Worm (Caenorhabditis elegans) whole organism, young adult: ENCODE results near the gene srbc-40.

ENCODE experiments used
- B0019.2 ChIP-seq: fragments of 200-800 bp; sonication (Bioruptor generic); conservative IDR thresholded peaks from 2 replicates; pipeline ENCODE4 v1.3.6; 2022; ENCODE audit warnings: missing genetic modification reagents, missing genetic modification characterization, missing compliant biosample characterization
- B0035.1 ChIP-seq: sonication (generic microtip); optimal IDR thresholded peaks from 2 replicates; lab custom pipeline; 2016; ENCODE audit warnings: missing genetic modification characterization, mild to moderate bottlenecking, missing compliant biosample characterization, missing genotype, missing genetic modification reagents
- F10E7.11 ChIP-seq: sonication (generic microtip); optimal IDR thresholded peaks from 2 replicates; lab custom pipeline; 2017; ENCODE audit warnings: mild to moderate bottlenecking, missing genetic modification characterization, moderate library complexity, missing compliant biosample characterization
- F49E8.2 ChIP-seq: sonication (generic microtip); optimal IDR thresholded peaks from 3 replicates; lab custom pipeline; 2017; ENCODE audit warnings: missing genetic modification characterization, mild to moderate bottlenecking, missing compliant biosample characterization, antibody characterized with exemption, moderate library complexity; ENCODE audit not compliant: insufficient read depth
- F57A8.1 ChIP-seq: fragments of 200-800 bp; sonication (Bioruptor generic); optimal IDR thresholded peaks from 2 replicates; lab custom pipeline; 2018; ENCODE audit warnings: mild to moderate bottlenecking, missing genetic modification characterization, moderate library complexity, missing compliant biosample characterization
- F57C9.4 ChIP-seq: sonication (generic microtip); optimal IDR thresholded peaks from 2 replicates; lab custom pipeline; 2017; ENCODE audit warnings: mild to moderate bottlenecking, missing genetic modification characterization, missing compliant biosample characterization
- K11D2.4 ChIP-seq: fragments of 200-800 bp; sonication (Bioruptor generic); IDR thresholded peaks from 2 replicates; pipeline ENCODE4 v1.3.6; 2022; ENCODE audit warnings: missing genetic modification reagents, missing genetic modification characterization, missing compliant biosample characterization
- ZK185.1 ChIP-seq: sonication (generic microtip); optimal IDR thresholded peaks from 2 replicates; lab custom pipeline; 2016; ENCODE audit warnings: mild to moderate bottlenecking, missing genetic modification characterization, missing compliant biosample characterization; ENCODE audit not compliant: poor library complexity, severe bottlenecking
- akir-1 ChIP-seq: fragments of 200-800 bp; sonication (Bioruptor generic); optimal IDR thresholded peaks from 2 replicates; lab custom pipeline; 2018; ENCODE audit warnings: mild to moderate bottlenecking, missing genetic modification characterization, moderate library complexity, missing compliant biosample characterization
- aptf-3 ChIP-seq: fragments of 200-800 bp; sonication (Bioruptor generic); IDR thresholded peaks from 2 replicates; pipeline ENCODE4 v1.3.6; 2022; ENCODE audit warnings: missing genetic modification characterization, missing compliant biosample characterization
- atf-7 ChIP-seq: sonication (generic microtip); optimal IDR thresholded peaks from 2 replicates; lab custom pipeline; 2017; ENCODE audit warnings: mild to moderate bottlenecking, missing genetic modification characterization, missing compliant biosample characterization
- athp-1 ChIP-seq: sonication (generic microtip); optimal IDR thresholded peaks from 2 replicates; lab custom pipeline; 2017; ENCODE audit warnings: mild to moderate bottlenecking, missing genetic modification characterization, missing compliant biosample characterization
- attf-5 ChIP-seq: fragments of 200-800 bp; sonication (Bioruptor generic); optimal IDR thresholded peaks from 2 replicates; lab custom pipeline; 2018; ENCODE audit warnings: mild to moderate bottlenecking, missing genetic modification characterization, missing compliant biosample characterization
- attf-6 ChIP-seq: fragments of 200-800 bp; sonication (Bioruptor generic); IDR thresholded peaks from 2 replicates; pipeline ENCODE4 v1.3.6; 2022; ENCODE audit warnings: missing genetic modification reagents, missing genetic modification characterization, missing compliant biosample characterization
- bed-1 ChIP-seq: fragments of 200-800 bp; sonication (Bioruptor generic); IDR thresholded peaks from 2 replicates; pipeline ENCODE4 v1.3.6; 2022; ENCODE audit warnings: missing genetic modification reagents, missing genetic modification characterization, missing compliant biosample characterization
- ccch-3 ChIP-seq: fragments of 200-800 bp; sonication (Bioruptor generic); optimal IDR thresholded peaks from 2 replicates; lab custom pipeline; 2018; ENCODE audit warnings: mild to moderate bottlenecking, missing genetic modification characterization, missing compliant biosample characterization
- cebp-1 ChIP-seq, 2 experiments: fragments of 200-800 bp in 1 of 2; sonication (Bioruptor generic) in 1 of 2; sonication (generic microtip) in 1 of 2; IDR thresholded peaks in 1 of 2; optimal IDR thresholded peaks in 1 of 2; 2 replicates each; pipeline versions ENCODE4 v1.3.6 to Lab custom; 2017 to 2022; ENCODE audit warnings: missing compliant biosample characterization in 2 of 2, missing genetic modification characterization in 2 of 2, mild to moderate bottlenecking in 1 of 2, missing genetic modification reagents in 1 of 2, moderate library complexity in 1 of 2
- cebp-2 ChIP-seq: fragments of 200-800 bp; sonication (Bioruptor generic); IDR thresholded peaks from 2 replicates; pipeline ENCODE4 v1.3.6; 2022; ENCODE audit warnings: missing genetic modification characterization, missing compliant biosample characterization
- ceh-100 ChIP-seq: fragments of 200-800 bp; sonication (Bioruptor generic); IDR thresholded peaks from 2 replicates; pipeline ENCODE4 v1.3.6; 2022; ENCODE audit warnings: missing genetic modification reagents, missing genetic modification characterization, missing compliant biosample characterization
- ceh-79 ChIP-seq: sonication (generic microtip); optimal IDR thresholded peaks from 2 replicates; lab custom pipeline; 2017; ENCODE audit warnings: mild to moderate bottlenecking, missing genetic modification characterization, missing compliant biosample characterization
- dpl-1 ChIP-seq: fragments of 150-350 bp; optimal IDR thresholded peaks from 2 replicates; lab custom pipeline; 2014; ENCODE audit warnings: missing biosample characterization, missing genetic modification reagents, missing genetic modification characterization
- efl-1 ChIP-seq: fragments of 150-350 bp; optimal IDR thresholded peaks from 2 replicates; lab custom pipeline; 2014; ENCODE audit warnings: missing biosample characterization, missing genetic modification reagents, missing genetic modification characterization
- egl-44 ChIP-seq: fragments of 200-800 bp; sonication (Bioruptor generic); IDR thresholded peaks from 2 replicates; pipeline ENCODE4 v1.3.6; 2022; ENCODE audit warnings: missing genetic modification reagents, missing genetic modification characterization, missing compliant biosample characterization
- egrh-3 ChIP-seq: fragments of 200-800 bp; sonication (Bioruptor generic); IDR thresholded peaks from 2 replicates; pipeline ENCODE4 v1.3.6; 2022; ENCODE audit warnings: missing genetic modification reagents, missing genetic modification characterization, missing compliant biosample characterization
- gei-17 ChIP-seq: fragments of 200-800 bp; sonication (Bioruptor generic); optimal IDR thresholded peaks from 2 replicates; lab custom pipeline; 2018; ENCODE audit warnings: mild to moderate bottlenecking, missing genetic modification characterization, missing compliant biosample characterization
- mel-28 ChIP-seq: sonication (generic microtip); optimal IDR thresholded peaks from 2 replicates; lab custom pipeline; 2016; ENCODE audit warnings: borderline replicate concordance, mild to moderate bottlenecking, missing genetic modification characterization, missing compliant biosample characterization
- mes-4 ChIP-seq: sonication (generic microtip); optimal IDR thresholded peaks from 2 replicates; lab custom pipeline; 2016; ENCODE audit warnings: missing genotype, missing genetic modification characterization, missing compliant biosample characterization
- nfya-2 ChIP-seq: fragments of 200-800 bp; sonication (Bioruptor generic); IDR thresholded peaks from 2 replicates; pipeline ENCODE4 v1.3.6; 2022; ENCODE audit warnings: missing genetic modification reagents, missing genetic modification characterization, missing compliant biosample characterization
- nfyb-1 ChIP-seq: fragments of 200-800 bp; sonication (Bioruptor generic); IDR thresholded peaks from 2 replicates; pipeline ENCODE4 v1.3.6; 2022; ENCODE audit warnings: missing genetic modification reagents, missing genetic modification characterization, missing compliant biosample characterization
- nhr-80 ChIP-seq: sonication (generic microtip); optimal IDR thresholded peaks from 2 replicates; lab custom pipeline; 2016; ENCODE audit warnings: missing genetic modification characterization, missing compliant biosample characterization
- nhr-90 ChIP-seq: sonication (generic microtip); optimal IDR thresholded peaks from 2 replicates; lab custom pipeline; 2016; ENCODE audit warnings: missing genotype, mild to moderate bottlenecking, missing genetic modification characterization, missing compliant biosample characterization
- pha-4 ChIP-seq: fragments of 150-350 bp; sonication (generic microtip); optimal IDR thresholded peaks from 2 replicates; lab custom pipeline; 2014; ENCODE audit warnings: missing biosample characterization, missing genetic modification reagents, missing genetic modification characterization
- rpc-1 ChIP-seq, 2 experiments: fragments of 150-350 bp in 1 of 2; sonication (generic microtip) in 1 of 2; optimal IDR thresholded peaks; 2 replicates each; lab custom pipeline; 2014 to 2018; ENCODE audit warnings: missing biosample characterization in 1 of 2, missing genetic modification characterization in 1 of 2, missing genetic modification reagents in 1 of 2, missing genotype in 1 of 2
- snpc-3.4 ChIP-seq: sonication (generic microtip); optimal IDR thresholded peaks from 2 replicates; lab custom pipeline; 2017; ENCODE audit warnings: missing genetic modification characterization, mild to moderate bottlenecking, missing compliant biosample characterization, antibody characterized with exemption, moderate library complexity, missing genotype, missing genetic modification reagents
- snpc-4 ChIP-seq, 5 experiments: fragments of 150-350 bp in 1 of 5; sonication (generic microtip) in 4 of 5; optimal IDR thresholded peaks; 2 replicates each; lab custom pipeline; 2014 to 2018; ENCODE audit warnings: missing genetic modification characterization in 5 of 5, missing biosample characterization in 3 of 5, antibody characterized with exemption in 2 of 5, mild to moderate bottlenecking in 2 of 5, missing compliant biosample characterization in 2 of 5, missing genotype in 2 of 5, moderate library complexity in 2 of 5, missing genetic modification reagents in 1 of 5
- sptf-2 ChIP-seq: fragments of 200-800 bp; sonication (Bioruptor generic); optimal IDR thresholded peaks from 2 replicates; lab custom pipeline; 2018; ENCODE audit warnings: mild to moderate bottlenecking, missing genetic modification characterization, missing compliant biosample characterization
- tbp1 ChIP-seq: fragments of 200-800 bp; sonication (Bioruptor generic); optimal IDR thresholded peaks from 2 replicates; lab custom pipeline; 2018; ENCODE audit warnings: mild to moderate bottlenecking, missing genetic modification characterization, missing compliant biosample characterization
- tbx-9 ChIP-seq: sonication (generic microtip); optimal IDR thresholded peaks from 2 replicates; lab custom pipeline; 2016; ENCODE audit warnings: borderline replicate concordance, missing genetic modification characterization, inconsistent platforms, missing compliant biosample characterization
- tlf-1 ChIP-seq: fragments of 200-800 bp; sonication (Bioruptor generic); optimal IDR thresholded peaks from 2 replicates; lab custom pipeline; 2018; ENCODE audit warnings: mild to moderate bottlenecking, missing genetic modification characterization, missing compliant biosample characterization
- unc-62 ChIP-seq: fragments of 150-350 bp; optimal IDR thresholded peaks from 2 replicates; lab custom pipeline; 2014; ENCODE audit warnings: missing biosample characterization, missing genetic modification reagents, missing genetic modification characterization
- ztf-22 ChIP-seq: fragments of 200-800 bp; sonication (Bioruptor generic); optimal IDR thresholded peaks from 2 replicates; lab custom pipeline; 2018; ENCODE audit warnings: mild to moderate bottlenecking, missing genetic modification characterization, moderate library complexity, missing compliant biosample characterization
- ztf-26 ChIP-seq: sonication (generic microtip); optimal IDR thresholded peaks from 2 replicates; lab custom pipeline; 2017; ENCODE audit warnings: missing genetic modification characterization, missing compliant biosample characterization

Gene srbc-40

ce11 chrV:699051-699450 is 20.6 kb downstream of the srbc-40 start:
- TF ChIP-seq cebp-1 (GFP tag; IDR thresholded peaks at IDR 0.05; lab: Robert Waterston, UW) = no peak
- TF ChIP-seq cebp-1 (tag; optimal IDR thresholded peaks at IDR 0.05; lab: Kevin White, UChicago) = no peak
- no peak for TF ChIP-seq ztf-26
- TF ChIP-seq tbp1 = no peak
- no peak for TF ChIP-seq ceh-79 (tag; lab: Kevin White, UChicago)
- no peak for TF ChIP-seq ZK185.1 (tag; lab: Kevin White, UChicago)
- TF ChIP-seq B0035.1 (tag; lab: Kevin White, UChicago) = no peak
- no peak for TF ChIP-seq aptf-3
- no peak for TF ChIP-seq mes-4
- TF ChIP-seq egl-44 (GFP tag; lab: Robert Waterston, UW) = no peak
- TF ChIP-seq snpc-4 (GFP tag; optimal IDR thresholded peaks at IDR 0.05; lab: Kevin White, UChicago) = no peak
- TF ChIP-seq snpc-4 (tag; optimal IDR thresholded peaks at IDR 0.05; lab: Kevin White, UChicago) = no peak
- no peak for TF ChIP-seq F57C9.4 (tag; lab: Kevin White, UChicago)
- no peak for TF ChIP-seq F49E8.2
- TF ChIP-seq efl-1 (GFP tag; lab: Kevin White, UChicago) = no peak
- TF ChIP-seq ztf-22 (GFP tag; lab: Kevin White, UChicago) = no peak
- TF ChIP-seq nfyb-1 (GFP tag; lab: Robert Waterston, UW) = no peak
- no peak for TF ChIP-seq ccch-3 (GFP tag; lab: Kevin White, UChicago)
- TF ChIP-seq nhr-90 (tag; lab: Kevin White, UChicago) = no peak
- TF ChIP-seq tbx-9 (tag; lab: Kevin White, UChicago) = no peak

ce11 chrV:695914-696313 is 23.7 kb downstream of the srbc-40 start, which contains the start of gene srj-52:
Gene srj-52 (minus strand): TSS chrV:696014.
- no peak for TF ChIP-seq F10E7.11
- no peak for TF ChIP-seq attf-6 (GFP tag; lab: Robert Waterston, UW)
- no peak for TF ChIP-seq tbp1
- no peak for TF ChIP-seq nhr-80 (tag; lab: Kevin White, UChicago)
- no peak for TF ChIP-seq attf-5 (GFP tag; lab: Kevin White, UChicago)
- no peak for TF ChIP-seq atf-7 (tag; lab: Kevin White, UChicago)
- no peak for TF ChIP-seq B0019.2 (GFP tag; lab: Robert Waterston, UW)
- TF ChIP-seq gei-17 (GFP tag; lab: Kevin White, UChicago) = no peak
- TF ChIP-seq dpl-1 (GFP tag; lab: Kevin White, UChicago) = no peak
- no peak for TF ChIP-seq pha-4
- no peak for TF ChIP-seq egl-44 (GFP tag; lab: Robert Waterston, UW)
- no peak for TF ChIP-seq cebp-2 (GFP tag; lab: Robert Waterston, UW)
- TF ChIP-seq bed-1 (GFP tag; lab: Robert Waterston, UW) = no peak
- no peak for TF ChIP-seq athp-1 (tag; lab: Kevin White, UChicago)
- TF ChIP-seq egrh-3 = no peak
- TF ChIP-seq snpc-3.4 (tag; lab: Kevin White, UChicago) = no peak
- TF ChIP-seq K11D2.4 (GFP tag; lab: Robert Waterston, UW) = no peak
- TF ChIP-seq, all 124 proteins: peak for 0

DNA sequence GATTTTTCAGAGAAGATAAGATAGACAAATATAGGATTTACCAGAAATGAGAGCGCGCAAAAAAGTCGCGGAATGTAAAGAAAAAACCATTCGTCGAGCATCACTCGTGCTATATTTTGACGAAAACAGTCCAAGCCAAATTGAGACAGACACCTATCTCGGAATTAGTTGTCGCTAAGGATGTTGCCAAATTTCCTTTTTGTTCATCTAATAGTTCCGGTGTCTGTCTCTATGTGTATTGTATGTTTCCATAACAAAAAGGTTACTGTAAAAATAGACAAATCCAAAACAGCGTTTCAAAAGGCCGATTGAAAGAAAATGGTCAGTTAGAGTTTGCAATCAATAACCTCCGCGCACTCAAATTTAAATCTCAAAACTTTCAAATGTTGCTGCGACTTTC is 25.0 kb downstream of the srbc-40 start, which contains the start of gene srj-53:
TSS of gene srj-53 (minus strand) at position 101 of the 400 bp plus-strand sequence.
- TF ChIP-seq mel-28 (tag; lab: Kevin White, UChicago) (no peak), akir-1 (no peak), F57A8.1 (GFP tag; lab: Kevin White, UChicago) (no peak), unc-62 (no peak), tlf-1 (GFP tag; lab: Kevin White, UChicago) (no peak), ceh-100 (GFP tag; lab: Robert Waterston, UW) (no peak), efl-1 (GFP tag; lab: Kevin White, UChicago) (no peak), nfya-2 (GFP tag; lab: Robert Waterston, UW) (no peak), attf-6 (GFP tag; lab: Robert Waterston, UW) (no peak), aptf-3 (no peak), ceh-79 (tag; lab: Kevin White, UChicago) (no peak), sptf-2 (no peak), rpc-1 (optimal IDR thresholded peaks at IDR 0.05; lab: Kevin White, UChicago) (no peak), rpc-1 (tag; optimal IDR thresholded peaks at IDR 0.05; lab: Kevin White, UChicago) (no peak), gei-17 (GFP tag; lab: Kevin White, UChicago) (no peak)
